Fruit fly (Drosophila melanogaster): ENCODE results near the gene Exo84.

The Exo84 gene

dm6 chr3R:26010628-26011027 is 41.4 kb downstream of the Exo84 start (continued):
- TF ChIP-seq aop (GFP tag; IDR thresholded peaks at IDR 0.05) = no peak
- TF ChIP-seq bbx (GFP tag; IDR thresholded peaks at IDR 0.05; ENCODE audit: partially characterized antibody) = peak; percentile 9; the same call in 1 of the 2 replicates
- peak; percentile 14 for TF ChIP-seq Deaf1 (tag; optimal IDR thresholded peaks at IDR 0.05)
- no peak for TF ChIP-seq CG10979 (tag; optimal IDR thresholded peaks at IDR 0.05)
- peak; percentile 49; the same call in 1 of the 3 replicates for TF ChIP-seq otp (GFP tag; IDR thresholded peaks at IDR 0.05)
- TF ChIP-seq Tbp (GFP tag; optimal IDR thresholded peaks at IDR 0.05) = peak; percentile 74
- TF ChIP-seq NC2α (GFP tag; optimal IDR thresholded peaks at IDR 0.05) = peak; percentile 50
- peak; percentile 53 for TF ChIP-seq twi (tag; optimal IDR thresholded peaks at IDR 0.05)
- TF ChIP-seq Side (GFP tag; optimal IDR thresholded peaks at IDR 0.05) = no peak
- TF ChIP-seq Sry-δ (GFP tag; optimal IDR thresholded peaks at IDR 0.05) = no peak
- peak; percentile 37 for TF ChIP-seq cad (GFP tag; optimal IDR thresholded peaks at IDR 0.05)
- no peak for TF ChIP-seq corto (GFP tag; optimal IDR thresholded peaks at IDR 0.05)
- no peak for TF ChIP-seq CG14050 (GFP tag; IDR thresholded peaks at IDR 0.05)
- no peak for TF ChIP-seq H2.0 (GFP tag; IDR thresholded peaks at IDR 0.05)
- TF ChIP-seq vvl (GFP tag; IDR thresholded peaks at IDR 0.05) = peak; percentile 19; the same call in 1 of the 2 replicates
- no peak for TF ChIP-seq B-H2 (GFP tag; optimal IDR thresholded peaks at IDR 0.05)
- TF ChIP-seq ATbp (GFP tag; optimal IDR thresholded peaks at IDR 0.05) = no peak
- TF ChIP-seq Rx (GFP tag; IDR thresholded peaks at IDR 0.05) = no peak
- no peak for TF ChIP-seq CG15601 (tag; optimal IDR thresholded peaks at IDR 0.05)
- peak; percentile 80 for TF ChIP-seq pros (GFP tag; optimal IDR thresholded peaks at IDR 0.05)
- no peak for TF ChIP-seq CTCF (GFP tag; optimal IDR thresholded peaks at IDR 0.05)
- no peak for TF ChIP-seq sd (tag; optimal IDR thresholded peaks at IDR 0.05)
- peak; percentile 57; the same call in 1 of the 3 replicates for TF ChIP-seq z (GFP tag; IDR thresholded peaks at IDR 0.05)
- TF ChIP-seq sim (GFP tag; IDR thresholded peaks at IDR 0.05) = no peak
- TF ChIP-seq gcm (GFP tag; optimal IDR thresholded peaks at IDR 0.05) = peak; percentile 22
- peak; percentile 4 for TF ChIP-seq CG8290 (GFP tag; optimal IDR thresholded peaks at IDR 0.05)
- TF ChIP-seq CG8290 (tag; optimal IDR thresholded peaks at IDR 0.05) = no peak
- peak; percentile 37 for TF ChIP-seq zen (tag; optimal IDR thresholded peaks at IDR 0.05)
- TF ChIP-seq CG6813 (GFP tag; optimal IDR thresholded peaks at IDR 0.05) = peak; percentile 10
- peak; percentile 28 for TF ChIP-seq NC2β (GFP tag; optimal IDR thresholded peaks at IDR 0.05)
- TF ChIP-seq CG7745 (tag; optimal IDR thresholded peaks at IDR 0.05) = peak; percentile 15
- TF ChIP-seq croc (GFP tag; conservative IDR thresholded peaks at IDR 0.05) = no peak
- TF ChIP-seq CG7987 (GFP tag; optimal IDR thresholded peaks at IDR 0.05) = no peak
- TF ChIP-seq nom (GFP tag; optimal IDR thresholded peaks at IDR 0.05) = peak; percentile 18
- peak; percentile 42 for TF ChIP-seq gsb-n (tag; optimal IDR thresholded peaks at IDR 0.05)
- TF ChIP-seq crol (GFP tag; IDR thresholded peaks at IDR 0.05) = peak; percentile 72
- TF ChIP-seq CG18262 (tag; optimal IDR thresholded peaks at IDR 0.05) = no peak
- no peak for TF ChIP-seq CG9609 (GFP tag; optimal IDR thresholded peaks at IDR 0.05)
- TF ChIP-seq tll (GFP tag; optimal IDR thresholded peaks at IDR 0.05) = peak in 1 of 2 experiments; percentile 71
- peak; percentile 18 for TF ChIP-seq CG17829 (tag; optimal IDR thresholded peaks at IDR 0.05)
- no peak for TF ChIP-seq Ets97D (GFP tag; optimal IDR thresholded peaks at IDR 0.05)
- no peak for TF ChIP-seq CG6175 (GFP tag; IDR thresholded peaks at IDR 0.05)
- no peak for TF ChIP-seq CG4820 (GFP tag; optimal IDR thresholded peaks at IDR 0.05)
- 0 out of 3 replicates have a peak, but pooled peaks have one; percentile 20 for TF ChIP-seq ci (GFP tag; IDR thresholded peaks at IDR 0.05)
- TF ChIP-seq CG8944 (GFP tag; optimal IDR thresholded peaks at IDR 0.05) = peak; percentile 34
- peak; percentile 5 for TF ChIP-seq CG2712 (tag; optimal IDR thresholded peaks at IDR 0.05)
- TF ChIP-seq chn (GFP tag; optimal IDR thresholded peaks at IDR 0.05) = peak; percentile 49
- peak; percentile 74 for TF ChIP-seq CG4360 (GFP tag; IDR thresholded peaks at IDR 0.05)
- TF ChIP-seq sens (GFP tag) = peak; percentile 85
- peak; percentile 17 for TF ChIP-seq dmrt11E (tag; optimal IDR thresholded peaks at IDR 0.05)

All from whole organism, embryonic.